Worm (Caenorhabditis elegans): ENCODE results near the gene molo-1.
A peak's percentile ranks its signal among the peaks of the same experiment; 100 is the strongest.

molo-1 gene

ce11 chrIII:5554884-5555500 lies 18.8 kb upstream of the molo-1 start, which contains the start of the genes nmad-1 and hach-1 (continued):
- TF ChIP-seq hlh-26 (GFP tag; conservative IDR thresholded peaks at IDR 0.05) (no peak), D2030.7 (GFP tag; IDR thresholded peaks at IDR 0.05) (peak; percentile 64; the same call in 1 of the 2 replicates), lir-1 (GFP tag; conservative IDR thresholded peaks at IDR 0.05) (peak; percentile 37; the same call in 1 of the 2 replicates), ztf-6 (GFP tag; IDR thresholded peaks at IDR 0.05) (no peak), ets-4 (GFP tag; optimal IDR thresholded peaks at IDR 0.05) (no peak), snpc-4 (GFP tag; optimal IDR thresholded peaks at IDR 0.05) (peak; percentile 73), snpc-4 (tag; optimal IDR thresholded peaks at IDR 0.05) (peak in 3 of 4 experiments; percentile 60 to 76 (median 75)), hsf-1 (GFP tag; IDR thresholded peaks at IDR 0.05) (no peak), F22D6.2 (tag; optimal IDR thresholded peaks at IDR 0.05) (peak; percentile 6), F37B4.10 (GFP tag; IDR thresholded peaks at IDR 0.05) (no peak), ztf-25 (GFP tag; IDR thresholded peaks at IDR 0.05) (0 out of 2 replicates have a peak, but pooled peaks have one; percentile 12), Y67H2A.10 (GFP tag; conservative IDR thresholded peaks at IDR 0.05) (no peak), dox-1 (GFP tag; IDR thresholded peaks at IDR 0.05) (peak; percentile 85), aptf-2 (GFP tag; conservative IDR thresholded peaks at IDR 0.05) (no peak), egl-44 (GFP tag; IDR thresholded peaks at IDR 0.05) (peak; percentile 57; the same call in 1 of the 2 replicates), fkh-3 (tag; optimal IDR thresholded peaks at IDR 0.05) (no peak), zim-3 (tag; optimal IDR thresholded peaks at IDR 0.05) (no peak), nhr-120 (GFP tag; IDR thresholded peaks at IDR 0.05) (no peak), madf-6 (GFP tag; IDR thresholded peaks at IDR 0.05) (peak; percentile 89), ceh-100 (GFP tag; IDR thresholded peaks at IDR 0.05) (peak; percentile 63; the same call in 1 of the 2 replicates), snpc-3.4 (tag; optimal IDR thresholded peaks at IDR 0.05) (peak; percentile 88), ceh-58 (GFP tag; IDR thresholded peaks at IDR 0.05) (no peak), die-1 (tag; optimal IDR thresholded peaks at IDR 0.05) (peak; percentile 55), ekl-4 (GFP tag; IDR thresholded peaks at IDR 0.05) (peak; percentile 90), Y53G8AR.9 (GFP tag; conservative IDR thresholded peaks at IDR 0.05) (no peak), ztf-18 (tag; optimal IDR thresholded peaks at IDR 0.05) (peak; percentile 42), B0261.1 (tag; optimal IDR thresholded peaks at IDR 0.05) (no peak), chd-7 (tag; optimal IDR thresholded peaks at IDR 0.05) (no peak), tbp1 (GFP tag; optimal IDR thresholded peaks at IDR 0.05) (peak; percentile 58), hmg-1.2 (GFP tag; IDR thresholded peaks at IDR 0.05) (peak; percentile 58), repo-1 (tag; optimal IDR thresholded peaks at IDR 0.05) (no peak), ztf-26 (tag; optimal IDR thresholded peaks at IDR 0.05) (peak; percentile 9), F10E7.11 (tag; optimal IDR thresholded peaks at IDR 0.05) (peak; percentile 19), C06A6.2 (GFP tag; conservative IDR thresholded peaks at IDR 0.05) (peak; percentile 45; the same call in 1 of the 2 replicates), lin-54 (GFP tag; optimal IDR thresholded peaks at IDR 0.05) (peak; percentile 81), Y95B8A.8 (GFP tag; IDR thresholded peaks at IDR 0.05) (no peak), nhr-179 (tag; optimal IDR thresholded peaks at IDR 0.05) (no peak), nfya-1 (tag; optimal IDR thresholded peaks at IDR 0.05; ENCODE audit: borderline replicate concordance, insufficient read depth) (no peak), F23B12.7 (tag; optimal IDR thresholded peaks at IDR 0.05; ENCODE audit: insufficient read depth) (peak; percentile 72), cebp-2 (GFP tag; IDR thresholded peaks at IDR 0.05) (no peak), snpc-1.1 (tag; optimal IDR thresholded peaks at IDR 0.05; ENCODE audit: insufficient read depth) (peak; percentile 71), bed-1 (GFP tag; IDR thresholded peaks at IDR 0.05) (no peak), ceh-27 (GFP tag; optimal IDR thresholded peaks at IDR 0.05) (peak; percentile 61)

All from whole organism, young adult.